Worm (Caenorhabditis elegans) whole organism, late embryonic: ENCODE data around the gene F41F3.3.

Experiments used
- C08G9.2 ChIP-seq: sonication (generic microtip); optimal IDR thresholded peaks from 2 replicates; lab custom pipeline; 2016; ENCODE audit warnings: mild to moderate bottlenecking, missing genetic modification characterization, moderate library complexity, missing compliant biosample characterization
- C38D4.7 ChIP-seq: fragments of 200-800 bp; sonication (Bioruptor generic); optimal IDR thresholded peaks from 2 replicates; lab custom pipeline; 2018; ENCODE audit warnings: mild to moderate bottlenecking, missing genetic modification characterization, moderate library complexity, missing compliant biosample characterization
- F13H6.1 ChIP-seq: sonication (generic microtip); optimal IDR thresholded peaks from 2 replicates; lab custom pipeline; 2016; ENCODE audit warnings: missing genetic modification characterization, missing compliant biosample characterization
- K02D7.2 ChIP-seq: sonication (generic microtip); optimal IDR thresholded peaks from 2 replicates; lab custom pipeline; 2017; ENCODE audit warnings: mild to moderate bottlenecking, missing genetic modification characterization, missing compliant biosample characterization
- K09A11.1 ChIP-seq: sonication (generic microtip); optimal IDR thresholded peaks from 2 replicates; lab custom pipeline; 2017; ENCODE audit warnings: antibody characterized with exemption, mild to moderate bottlenecking, missing genetic modification characterization, missing compliant biosample characterization; ENCODE audit not compliant: insufficient read depth
- T23F11.4 ChIP-seq: fragments of 200-800 bp; sonication (Bioruptor generic); optimal IDR thresholded peaks from 2 replicates; lab custom pipeline; 2018; ENCODE audit warnings: mild to moderate bottlenecking, missing genetic modification characterization, missing compliant biosample characterization
- Y22D7AL.16 ChIP-seq: sonication (generic microtip); optimal IDR thresholded peaks from 2 replicates; lab custom pipeline; 2016; ENCODE audit warnings: missing genetic modification characterization, missing compliant biosample characterization
- ahr-1 ChIP-seq: sonication (generic microtip); optimal IDR thresholded peaks from 2 replicates; lab custom pipeline; 2016; ENCODE audit warnings: missing genetic modification characterization, missing compliant biosample characterization
- ceh-14 ChIP-seq: sonication (generic microtip); optimal IDR thresholded peaks from 2 replicates; lab custom pipeline; 2016; ENCODE audit warnings: missing genotype, missing genetic modification characterization, missing compliant biosample characterization
- ceh-19 ChIP-seq: fragments of 200-800 bp; sonication (Bioruptor generic); optimal IDR thresholded peaks from 2 replicates; lab custom pipeline; 2018; ENCODE audit warnings: mild to moderate bottlenecking, missing genetic modification characterization, missing compliant biosample characterization
- ceh-22 ChIP-seq: sonication (generic microtip); optimal IDR thresholded peaks from 2 replicates; lab custom pipeline; 2017; ENCODE audit warnings: missing biosample characterization, missing genetic modification characterization
- ceh-30 ChIP-seq: fragments of 150-350 bp; optimal IDR thresholded peaks from 2 replicates; lab custom pipeline; 2014; ENCODE audit warnings: missing biosample characterization, missing genetic modification characterization
- ceh-31 ChIP-seq: sonication (generic microtip); optimal IDR thresholded peaks from 2 replicates; lab custom pipeline; 2016; ENCODE audit warnings: missing genetic modification characterization, missing compliant biosample characterization
- ceh-34 ChIP-seq: sonication (generic microtip); optimal IDR thresholded peaks from 2 replicates; lab custom pipeline; 2016; ENCODE audit warnings: mild to moderate bottlenecking, missing genetic modification characterization, missing compliant biosample characterization
- ceh-45 ChIP-seq: fragments of 200-800 bp; sonication (Bioruptor generic); IDR thresholded peaks from 2 replicates; pipeline ENCODE4 v1.3.6; 2022; ENCODE audit warnings: missing genetic modification reagents, missing genetic modification characterization, missing compliant biosample characterization
- ceh-48 ChIP-seq: sonication (generic microtip); optimal IDR thresholded peaks from 2 replicates; lab custom pipeline; 2016; ENCODE audit warnings: missing genetic modification characterization, inconsistent platforms, missing compliant biosample characterization
- ceh-9 ChIP-seq: sonication (generic microtip); optimal IDR thresholded peaks from 2 replicates; lab custom pipeline; 2016; ENCODE audit warnings: mild to moderate bottlenecking, missing genetic modification characterization, inconsistent platforms, missing compliant biosample characterization
- dmd-4 ChIP-seq: sonication (generic microtip); optimal IDR thresholded peaks from 2 replicates; lab custom pipeline; 2016; ENCODE audit warnings: borderline replicate concordance, missing genetic modification characterization, missing compliant biosample characterization
- dve-1 ChIP-seq: sonication (generic microtip); optimal IDR thresholded peaks from 2 replicates; lab custom pipeline; 2017; ENCODE audit warnings: antibody characterized with exemption, mild to moderate bottlenecking, missing genetic modification characterization, missing compliant biosample characterization
- elt-2 ChIP-seq: sonication (generic microtip); optimal IDR thresholded peaks from 2 replicates; lab custom pipeline; 2016; ENCODE audit warnings: missing genetic modification reagents, missing genetic modification characterization, missing compliant biosample characterization
- elt-4 ChIP-seq: sonication (generic microtip); optimal IDR thresholded peaks from 2 replicates; lab custom pipeline; 2016; ENCODE audit warnings: missing genetic modification characterization, missing compliant biosample characterization
- ets-4 ChIP-seq: sonication (generic microtip); optimal IDR thresholded peaks from 2 replicates; lab custom pipeline; 2016; ENCODE audit warnings: missing genetic modification characterization, missing compliant biosample characterization
- eyg-1 ChIP-seq: sonication (generic microtip); optimal IDR thresholded peaks from 2 replicates; lab custom pipeline; 2016; ENCODE audit warnings: missing genotype, missing genetic modification characterization, missing compliant biosample characterization
- fax-1 ChIP-seq: sonication (generic microtip); optimal IDR thresholded peaks from 2 replicates; lab custom pipeline; 2016; ENCODE audit warnings: missing genotype, missing genetic modification characterization, missing compliant biosample characterization
- fkh-10 ChIP-seq: fragments of 150-350 bp; optimal IDR thresholded peaks from 2 replicates; lab custom pipeline; 2014; ENCODE audit warnings: missing biosample characterization, missing genetic modification reagents, missing genetic modification characterization
- gmeb-2 ChIP-seq: sonication (generic microtip); optimal IDR thresholded peaks from 2 replicates; lab custom pipeline; 2016; ENCODE audit warnings: missing genetic modification characterization, inconsistent platforms, missing compliant biosample characterization
- hlh-13 ChIP-seq: fragments of 200-800 bp; sonication (Bioruptor generic); optimal IDR thresholded peaks from 2 replicates; lab custom pipeline; 2018; ENCODE audit warnings: mild to moderate bottlenecking, missing genetic modification characterization, missing compliant biosample characterization
- hlh-30 ChIP-seq: sonication (generic microtip); optimal IDR thresholded peaks from 2 replicates; lab custom pipeline; 2017; ENCODE audit warnings: antibody characterized with exemption, missing genetic modification characterization, missing compliant biosample characterization; ENCODE audit not compliant: insufficient read depth
- hlh-6 ChIP-seq: sonication (generic microtip); optimal IDR thresholded peaks from 2 replicates; lab custom pipeline; 2016; ENCODE audit warnings: missing genotype, missing genetic modification characterization, missing compliant biosample characterization
- hlh-8 ChIP-seq: sonication (generic microtip); optimal IDR thresholded peaks from 2 replicates; lab custom pipeline; 2016; ENCODE audit warnings: missing genotype, missing genetic modification characterization, missing compliant biosample characterization
- lim-6 ChIP-seq: sonication (generic microtip); optimal IDR thresholded peaks from 2 replicates; lab custom pipeline; 2016; ENCODE audit warnings: missing genetic modification characterization, missing compliant biosample characterization
- lin-11 ChIP-seq: fragments of 200-800 bp; sonication (Bioruptor generic); optimal IDR thresholded peaks from 2 replicates; lab custom pipeline; 2018; ENCODE audit warnings: mild to moderate bottlenecking, missing genetic modification characterization, missing compliant biosample characterization
- nfya-1 ChIP-seq: sonication (generic microtip); optimal IDR thresholded peaks from 2 replicates; lab custom pipeline; 2017; ENCODE audit warnings: missing genetic modification characterization, mild to moderate bottlenecking, missing compliant biosample characterization, antibody characterized with exemption, moderate library complexity
- nhr-11 ChIP-seq: fragments of 150-350 bp; optimal IDR thresholded peaks from 2 replicates; lab custom pipeline; 2014; ENCODE audit warnings: missing biosample characterization, missing genetic modification characterization
- npax-4 ChIP-seq: sonication (generic microtip); optimal IDR thresholded peaks from 2 replicates; lab custom pipeline; 2016; ENCODE audit warnings: missing genetic modification characterization, missing compliant biosample characterization
- odd-2 ChIP-seq: sonication (generic microtip); optimal IDR thresholded peaks from 2 replicates; lab custom pipeline; 2017; ENCODE audit warnings: antibody characterized with exemption, mild to moderate bottlenecking, missing genetic modification characterization, missing compliant biosample characterization
- pag-3 ChIP-seq: sonication (generic microtip); optimal IDR thresholded peaks from 2 replicates; lab custom pipeline; 2016; ENCODE audit warnings: missing compliant biosample characterization, missing genetic modification characterization, borderline replicate concordance
- pat-9 ChIP-seq: fragments of 200-800 bp; sonication (Bioruptor generic); optimal IDR thresholded peaks from 2 replicates; lab custom pipeline; 2018; ENCODE audit warnings: mild to moderate bottlenecking, missing genetic modification characterization, moderate library complexity, missing compliant biosample characterization
- pax-1 ChIP-seq: fragments of 150-350 bp; optimal IDR thresholded peaks from 2 replicates; lab custom pipeline; 2014; ENCODE audit warnings: missing biosample characterization, missing genetic modification characterization
- pha-4 ChIP-seq: fragments of 150-350 bp; optimal IDR thresholded peaks from 2 replicates; lab custom pipeline; 2018; ENCODE audit warnings: missing biosample characterization, missing genetic modification reagents, missing genetic modification characterization
- pqm-1 ChIP-seq: sonication (generic microtip); optimal IDR thresholded peaks from 2 replicates; lab custom pipeline; 2016; ENCODE audit warnings: missing genetic modification characterization, missing compliant biosample characterization
- pros-1 ChIP-seq: fragments of 150-350 bp; optimal IDR thresholded peaks from 2 replicates; lab custom pipeline; 2014; ENCODE audit warnings: missing biosample characterization, missing genetic modification reagents, missing genetic modification characterization
- ref-2 ChIP-seq: sonication (generic microtip); optimal IDR thresholded peaks from 2 replicates; lab custom pipeline; 2016; ENCODE audit warnings: missing genetic modification characterization, missing compliant biosample characterization
- rnt-1 ChIP-seq: sonication (generic microtip); optimal IDR thresholded peaks from 2 replicates; lab custom pipeline; 2016; ENCODE audit warnings: missing genetic modification characterization, missing compliant biosample characterization
- sox-2 ChIP-seq: fragments of 200-800 bp; sonication (Bioruptor generic); IDR thresholded peaks from 2 replicates; pipeline ENCODE4 v1.3.6; 2022; ENCODE audit warnings: missing genetic modification reagents, missing genetic modification characterization, missing compliant biosample characterization
- sox-4 ChIP-seq: sonication (generic microtip); optimal IDR thresholded peaks from 2 replicates; lab custom pipeline; 2017; ENCODE audit warnings: mild to moderate bottlenecking, missing genetic modification characterization, inconsistent platforms, missing compliant biosample characterization
- tbx-2 ChIP-seq: sonication (generic microtip); optimal IDR thresholded peaks from 2 replicates; lab custom pipeline; 2016; ENCODE audit warnings: missing genetic modification characterization, missing compliant biosample characterization
- tbx-7 ChIP-seq: sonication (generic microtip); optimal IDR thresholded peaks from 2 replicates; lab custom pipeline; 2016; ENCODE audit warnings: missing genotype, missing genetic modification characterization, missing compliant biosample characterization
- ttx-3 ChIP-seq: sonication (generic microtip); optimal IDR thresholded peaks from 2 replicates; lab custom pipeline; 2016; ENCODE audit warnings: missing genetic modification reagents, missing genetic modification characterization, missing compliant biosample characterization
- unc-3 ChIP-seq, 2 experiments: fragments of 200-800 bp in 1 of 2; sonication (Bioruptor generic) in 1 of 2; sonication (generic microtip) in 1 of 2; conservative IDR thresholded peaks in 1 of 2; optimal IDR thresholded peaks in 1 of 2; 2 replicates each; pipeline versions ENCODE4 v1.3.6 to Lab custom; 2016 to 2022; ENCODE audit warnings: missing compliant biosample characterization in 2 of 2, missing genetic modification characterization in 2 of 2, missing genetic modification reagents in 1 of 2
- unc-42 ChIP-seq: sonication (generic microtip); optimal IDR thresholded peaks from 2 replicates; lab custom pipeline; 2016; ENCODE audit warnings: missing genotype, missing genetic modification characterization, missing compliant biosample characterization
- unc-86 ChIP-seq: sonication (generic microtip); optimal IDR thresholded peaks from 2 replicates; lab custom pipeline; 2016; ENCODE audit warnings: missing genetic modification characterization, missing compliant biosample characterization
- zip-5 ChIP-seq: sonication (generic microtip); optimal IDR thresholded peaks from 2 replicates; lab custom pipeline; 2016; ENCODE audit warnings: missing genetic modification characterization, missing compliant biosample characterization

F41F3.3 gene

DNA sequence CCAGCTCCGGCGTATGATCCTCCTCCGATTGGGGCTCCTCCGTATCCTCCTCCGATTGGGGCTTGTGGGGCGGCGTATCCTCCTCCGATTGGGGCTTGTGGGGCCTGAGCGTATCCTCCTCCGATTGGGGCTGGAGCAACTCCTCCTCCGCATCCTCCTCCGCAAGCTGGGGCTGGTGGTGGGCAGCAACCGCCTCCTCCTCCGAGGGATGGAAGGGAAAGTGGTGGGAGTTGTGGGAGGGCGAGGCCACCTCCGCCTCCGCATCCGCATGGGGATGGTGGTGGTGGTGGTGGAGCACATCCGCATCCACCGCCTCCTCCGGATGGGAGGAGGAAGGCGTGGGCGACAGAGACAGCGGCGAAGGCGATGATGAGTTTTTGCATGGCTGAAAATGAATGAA lies at the start of gene F41F3.3:
Gene F41F3.3 (minus strand): TSS at position 383 of the 400 bp plus-strand sequence.
- TF ChIP-seq ceh-45 (GFP tag; lab: Robert Waterston, UW) (0 out of 2 replicates have a peak, but pooled peaks have one; percentile 29), odd-2 (tag; lab: Kevin White, UChicago) (no peak), ceh-34 (tag; lab: Kevin White, UChicago) (no peak), Y22D7AL.16 (tag; lab: Kevin White, UChicago) (no peak), zip-5 (tag; lab: Kevin White, UChicago) (no peak), gmeb-2 (peak; percentile 24), hlh-13 (GFP tag; lab: Kevin White, UChicago) (no peak), dve-1 (tag; lab: Kevin White, UChicago) (no peak), K09A11.1 (tag; lab: Kevin White, UChicago) (no peak), elt-4 (tag; lab: Kevin White, UChicago) (no peak), tbx-7 (tag; lab: Kevin White, UChicago) (no peak), K02D7.2 (tag; lab: Kevin White, UChicago) (peak; percentile 15), hlh-8 (tag; lab: Kevin White, UChicago) (no peak), lim-6 (no peak), C38D4.7 (GFP tag; lab: Kevin White, UChicago) (no peak), tbx-2 (tag; lab: Kevin White, UChicago) (no peak), ceh-9 (tag; lab: Kevin White, UChicago) (no peak), pag-3 (tag; lab: Kevin White, UChicago) (no peak), unc-42 (tag; lab: Kevin White, UChicago) (no peak), ets-4 (tag; lab: Kevin White, UChicago) (no peak), ref-2 (tag; lab: Kevin White, UChicago) (peak; percentile 50), ceh-22 (tag; lab: Kevin White, UChicago) (no peak), fkh-10 (GFP tag; lab: Kevin White, UChicago) (no peak), pha-4 (tag; lab: Kevin White, UChicago) (no peak), eyg-1 (no peak), nhr-11 (tag; lab: Kevin White, UChicago) (no peak), sox-2 (GFP tag; lab: Robert Waterston, UW) (no peak), rnt-1 (tag; lab: Kevin White, UChicago) (no peak), F13H6.1 (peak; percentile 49), pqm-1 (no peak), sox-4 (peak; percentile 43), hlh-6 (tag; lab: Kevin White, UChicago) (no peak), ceh-19 (GFP tag; lab: Kevin White, UChicago) (no peak), elt-2 (no peak), unc-3 (GFP tag; conservative IDR thresholded peaks at IDR 0.05; lab: Robert Waterston, UW) (no peak), unc-3 (tag; optimal IDR thresholded peaks at IDR 0.05; lab: Kevin White, UChicago) (no peak), pax-1 (tag; lab: Kevin White, UChicago) (no peak), pat-9 (tag; lab: Kevin White, UChicago) (no peak), ahr-1 (tag; lab: Kevin White, UChicago) (no peak), nfya-1 (tag; lab: Kevin White, UChicago) (no peak), C08G9.2 (tag; lab: Kevin White, UChicago) (no peak), pros-1 (no peak), dmd-4 (tag; lab: Kevin White, UChicago) (peak; percentile 25), ttx-3 (tag; lab: Kevin White, UChicago) (no peak), T23F11.4 (GFP tag; lab: Kevin White, UChicago) (peak; percentile 93), ceh-30 (tag; lab: Kevin White, UChicago) (no peak), unc-86 (tag; lab: Kevin White, UChicago) (no peak), ceh-31 (tag; lab: Kevin White, UChicago) (peak; percentile 21), hlh-30 (tag; lab: Kevin White, UChicago) (no peak), ceh-14 (tag; lab: Kevin White, UChicago) (peak; percentile 29), lin-11 (tag; lab: Kevin White, UChicago) (peak; percentile 1), npax-4 (tag; lab: Kevin White, UChicago) (no peak), fax-1 (no peak), ceh-48 (tag; lab: Kevin White, UChicago) (no peak)
